Worm (Caenorhabditis elegans) whole organism, L4 larva: ENCODE data around the gene ZK945.4.

Experiments
- F10B5.3 ChIP-seq: sonication (generic microtip); optimal IDR thresholded peaks from 2 replicates; lab custom pipeline; 2016; ENCODE audit warnings: mild to moderate bottlenecking, missing genetic modification characterization, missing compliant biosample characterization
- ZK546.5 ChIP-seq, 2 experiments: sonication (generic microtip); optimal IDR thresholded peaks; 2 replicates each; lab custom pipeline; 2017; ENCODE audit warnings: missing biosample characterization in 2 of 2, missing genetic modification characterization in 2 of 2
- aly-2 ChIP-seq: sonication (generic microtip); optimal IDR thresholded peaks from 2 replicates; lab custom pipeline; 2018; ENCODE audit warnings: missing biosample characterization, missing genetic modification characterization
- ces-1 ChIP-seq: fragments of 150-350 bp; sonication (generic microtip); optimal IDR thresholded peaks from 4 replicates; lab custom pipeline; 2014; ENCODE audit warnings: missing biosample characterization, missing genetic modification reagents, missing genetic modification characterization
- egl-27 ChIP-seq: sonication (generic microtip); optimal IDR thresholded peaks from 3 replicates; lab custom pipeline; 2017; ENCODE audit warnings: missing biosample characterization, missing genetic modification reagents, missing genetic modification characterization
- fkh-10 ChIP-seq: fragments of 150-350 bp; optimal IDR thresholded peaks from 2 replicates; lab custom pipeline; 2014; ENCODE audit warnings: missing biosample characterization, missing genetic modification reagents, missing genetic modification characterization
- fos-1 ChIP-seq: fragments of 150-350 bp; optimal IDR thresholded peaks from 2 replicates; lab custom pipeline; 2014; ENCODE audit warnings: missing biosample characterization, missing genetic modification characterization
- lin-1 ChIP-seq: fragments of 200-800 bp; sonication (Bioruptor generic); IDR thresholded peaks from 2 replicates; pipeline ENCODE4 v1.3.6; 2022; ENCODE audit warnings: missing genetic modification reagents, missing genetic modification characterization, missing compliant biosample characterization
- lin-13 ChIP-seq: fragments of 150-350 bp; optimal IDR thresholded peaks from 2 replicates; lab custom pipeline; 2014; ENCODE audit warnings: missing biosample characterization, missing genetic modification reagents, missing genetic modification characterization
- lin-15B ChIP-seq: fragments of 150-350 bp; sonication (generic microtip); optimal IDR thresholded peaks from 3 replicates; lab custom pipeline; 2014; ENCODE audit warnings: missing biosample characterization, missing genetic modification characterization
- lin-39 ChIP-seq: fragments of 150-350 bp; optimal IDR thresholded peaks from 2 replicates; lab custom pipeline; 2014; ENCODE audit warnings: missing biosample characterization, missing genetic modification reagents, missing genetic modification characterization
- nhr-41 ChIP-seq: fragments of 200-800 bp; sonication (Bioruptor generic); IDR thresholded peaks from 2 replicates; pipeline ENCODE4 v1.3.6; 2022; ENCODE audit warnings: missing genetic modification reagents, missing genetic modification characterization, missing compliant biosample characterization
- snpc-4 ChIP-seq: fragments of 150-350 bp; optimal IDR thresholded peaks from 2 replicates; lab custom pipeline; 2014; ENCODE audit warnings: missing biosample characterization, missing genetic modification characterization
- zip-11 ChIP-seq: fragments of 200-800 bp; sonication (Bioruptor generic); IDR thresholded peaks from 2 replicates; pipeline ENCODE4 v1.3.6; 2022; ENCODE audit warnings: missing genetic modification characterization, missing compliant biosample characterization

- no peak for TF ChIP-seq nhr-41 (GFP tag; lab: Robert Waterston, UW)
- no peak for TF ChIP-seq fkh-10 (GFP tag; lab: Kevin White, UChicago)
- no peak for TF ChIP-seq F10B5.3 (tag; lab: Kevin White, UChicago)
- TF ChIP-seq snpc-4 (tag; lab: Kevin White, UChicago), result no peak
- no peak for TF ChIP-seq aly-2 (tag; lab: Kevin White, UChicago)
- no peak for TF ChIP-seq fos-1 (tag; lab: Kevin White, UChicago)
- no peak for TF ChIP-seq ZK546.5 (tag; optimal IDR thresholded peaks at IDR 0.05; lab: Kevin White, UChicago)
- no peak for TF ChIP-seq egl-27 (tag; lab: Kevin White, UChicago)
- no peak for TF ChIP-seq ces-1 (GFP tag; lab: Kevin White, UChicago)
- no peak for TF ChIP-seq lin-39 (tag; lab: Kevin White, UChicago)
- TF ChIP-seq lin-15B (tag; lab: Kevin White, UChicago), result no peak
- TF ChIP-seq zip-11 (GFP tag; lab: Robert Waterston, UW), result no peak
- TF ChIP-seq lin-1 (GFP tag; lab: Robert Waterston, UW), result no peak
- no peak for TF ChIP-seq lin-13 (GFP tag; lab: Kevin White, UChicago)
These were observed 1.4 kb upstream of the ZK945.4 start, which contains the start of gene ZK945.6 for ce11 chrII:10106870-10107269.
